Fruit fly (Drosophila melanogaster) whole organism, pupa: Measurements from ENCODE around the gene CG16852.

Experiments used
- CG12605 ChIP-seq: fragments of 200-800 bp; sonication (Bioruptor generic); IDR thresholded peaks from 2 replicates; pipeline ENCODE4 v1.3.6; 2022; ENCODE audit warnings: missing biosample characterization, missing genetic modification characterization
- CG13204 ChIP-seq: fragments of 200-800 bp; sonication (Bioruptor generic); optimal IDR thresholded peaks from 2 replicates; lab custom pipeline; 2018; ENCODE audit warnings: missing biosample characterization, mild to moderate bottlenecking, missing genetic modification characterization, moderate library complexity
- CG34367 ChIP-seq: fragments of 200-800 bp; sonication (Bioruptor generic); optimal IDR thresholded peaks from 2 replicates; lab custom pipeline; 2018; ENCODE audit warnings: missing biosample characterization, mild to moderate bottlenecking, missing genetic modification characterization
- CG4496 ChIP-seq: fragments of 200-800 bp; sonication (Bioruptor generic); IDR thresholded peaks from 3 replicates; pipeline ENCODE4 v1.3.6; 2022; ENCODE audit warnings: missing biosample characterization, missing genetic modification characterization
- CG8159 ChIP-seq: fragments of 200-800 bp; sonication (Bioruptor generic); optimal IDR thresholded peaks from 3 replicates; lab custom pipeline; 2018; ENCODE audit warnings: missing biosample characterization, mild to moderate bottlenecking, missing genetic modification characterization, moderate library complexity
- CG9948 ChIP-seq: fragments of 200-800 bp; sonication (Bioruptor generic); optimal IDR thresholded peaks from 2 replicates; lab custom pipeline; 2018; ENCODE audit warnings: missing biosample characterization, mild to moderate bottlenecking, missing genetic modification characterization, moderate library complexity
- D1 ChIP-seq: fragments of 200-800 bp; sonication (Bioruptor generic); optimal IDR thresholded peaks from 2 replicates; lab custom pipeline; 2018; ENCODE audit warnings: missing biosample characterization, mild to moderate bottlenecking, missing genetic modification characterization, moderate library complexity
- Pif1B ChIP-seq: fragments of 200-800 bp; sonication (Bioruptor generic); optimal IDR thresholded peaks from 3 replicates; lab custom pipeline; 2016; ENCODE audit warnings: missing biosample characterization, missing genetic modification characterization
- Snoo ChIP-seq: fragments of 200-800 bp; sonication (Bioruptor generic); optimal IDR thresholded peaks from 3 replicates; lab custom pipeline; 2017; ENCODE audit warnings: missing biosample characterization, mild to moderate bottlenecking, missing genetic modification characterization, inconsistent platforms
- fd96Ca ChIP-seq: fragments of 200-800 bp; sonication (Bioruptor generic); IDR thresholded peaks from 3 replicates; pipeline ENCODE4 v1.3.6; 2022; ENCODE audit warnings: missing biosample characterization, missing genetic modification characterization
- gl ChIP-seq: fragments of 200-800 bp; sonication (Bioruptor generic); optimal IDR thresholded peaks from 2 replicates; lab custom pipeline; 2018; ENCODE audit warnings: missing biosample characterization, mild to moderate bottlenecking, missing genetic modification characterization

dm6 chr2L:13512182-13513032 lies 28.1 kb upstream of the CG16852 start:
- TF ChIP-seq Snoo (no peak), D1 (tag; lab: Kevin White, UChicago) (peak; percentile 14), CG34367 (peak; percentile 8), CG13204 (GFP tag; lab: Kevin White, UChicago) (no peak), CG8159 (tag; lab: Kevin White, UChicago) (peak; percentile 24), Pif1B (GFP tag; lab: Kevin White, UChicago) (peak; percentile 1), fd96Ca (peak; percentile 8; the same call in 1 of the 3 replicates), gl (tag; lab: Kevin White, UChicago) (no peak), CG9948 (tag; lab: Kevin White, UChicago) (no peak), CG12605 (peak; percentile 48; the same call in 1 of the 2 replicates), CG4496 (GFP tag; lab: Robert Waterston, UW) (peak; percentile 63)
